Worm (Caenorhabditis elegans): ENCODE measurements around the gene T15B12.1.

Gene T15B12.1

ce11 chrIII:5274715-5275355 is 13.1 kb upstream of the T15B12.1 start, which contains the start of the genes daf-41 and toc-1 (continued):
- TF ChIP-seq ceh-8 (GFP tag; optimal IDR thresholded peaks at IDR 0.05) (peak; percentile 16), alr-1 (tag; optimal IDR thresholded peaks at IDR 0.05; ENCODE audit: borderline replicate concordance) (no peak)

ce11 chrIII:5277740-5278139 is 10.2 kb upstream of the T15B12.1 start, which contains the start of gene clk-1:
TSS of gene clk-1 (plus strand) at chrIII:5277894.
- TF ChIP-seq nhr-84 (tag; optimal IDR thresholded peaks at IDR 0.05) (no peak), sup-37 (GFP tag; optimal IDR thresholded peaks at IDR 0.05) (no peak), grh-1 (GFP tag; IDR thresholded peaks at IDR 0.05) (no peak), mdl-1 (tag; optimal IDR thresholded peaks at IDR 0.05) (no peak), lin-15B (tag; optimal IDR thresholded peaks at IDR 0.05) (no peak), skn-1 (tag; optimal IDR thresholded peaks at IDR 0.05) (no peak), unc-30 (tag; optimal IDR thresholded peaks at IDR 0.05) (no peak), vab-15 (tag; optimal IDR thresholded peaks at IDR 0.05) (no peak), nhr-28 (tag; optimal IDR thresholded peaks at IDR 0.05) (no peak), jun-1 (tag; optimal IDR thresholded peaks at IDR 0.05) (no peak), lin-35 (GFP tag; optimal IDR thresholded peaks at IDR 0.05) (no peak)

- TF ChIP-seq efl-1 (optimal IDR thresholded peaks at IDR 0.05), result peak; percentile 38 to 61
- peak in 1 of 2 experiments; percentile 92 for TF ChIP-seq efl-1 (GFP tag; optimal IDR thresholded peaks at IDR 0.05 in 1 of 2)
- TF ChIP-seq nhr-71 (tag; optimal IDR thresholded peaks at IDR 0.05), result peak; percentile 32
- TF ChIP-seq mep-1 (tag; optimal IDR thresholded peaks at IDR 0.05), result peak; percentile 16
- TF ChIP-seq ces-1 (GFP tag; optimal IDR thresholded peaks at IDR 0.05), result no peak
- TF ChIP-seq nhr-47 (tag; optimal IDR thresholded peaks at IDR 0.05), result no peak
- no peak for TF ChIP-seq ets-5 (GFP tag; IDR thresholded peaks at IDR 0.05)
- TF ChIP-seq nhr-19 (GFP tag; conservative IDR thresholded peaks at IDR 0.05), result peak; percentile 59
- TF ChIP-seq aly-2 (tag; optimal IDR thresholded peaks at IDR 0.05), result no peak
- no peak for TF ChIP-seq ztf-4 (tag; optimal IDR thresholded peaks at IDR 0.05)
- TF ChIP-seq skn-1 (tag; optimal IDR thresholded peaks at IDR 0.05), result no peak
- TF ChIP-seq lin-14 (GFP tag; optimal IDR thresholded peaks at IDR 0.05), result peak; percentile 77
- TF ChIP-seq lin-35 (GFP tag; optimal IDR thresholded peaks at IDR 0.05), result peak in 1 of 2 experiments; percentile 26
- TF ChIP-seq tbx-2 (tag; optimal IDR thresholded peaks at IDR 0.05), result peak; percentile 5
- peak in 1 of 3 experiments; percentile 20 for TF ChIP-seq dpl-1 (GFP tag; optimal IDR thresholded peaks at IDR 0.05)
- peak; percentile 0 for TF ChIP-seq swsn-7 (tag; optimal IDR thresholded peaks at IDR 0.05)
- TF ChIP-seq snu-23 (GFP tag; optimal IDR thresholded peaks at IDR 0.05), result peak; percentile 31
- peak in 1 of 3 experiments; percentile 35 for TF ChIP-seq ceh-82 (tag; optimal IDR thresholded peaks at IDR 0.05)
- TF ChIP-seq lsy-2 (tag; optimal IDR thresholded peaks at IDR 0.05), result peak in 1 of 2 experiments; percentile 35
Measured at ce11 chrIII:5280228-5280627, 7.7 kb upstream of the T15B12.1 start.

ce11 chrIII:5285484-5285883 is 2.5 kb upstream of the T15B12.1 start:
- TF ChIP-seq skn-1 (tag; optimal IDR thresholded peaks at IDR 0.05) (no peak), pax-3 (tag; optimal IDR thresholded peaks at IDR 0.05) (no peak), sox-4 (tag; optimal IDR thresholded peaks at IDR 0.05) (no peak), mep-1 (tag; optimal IDR thresholded peaks at IDR 0.05) (no peak), aha-1 (tag; optimal IDR thresholded peaks at IDR 0.05) (no peak), ceh-90 (tag; optimal IDR thresholded peaks at IDR 0.05) (no peak), ztf-11 (tag; optimal IDR thresholded peaks at IDR 0.05) (no peak), lin-39 (tag; optimal IDR thresholded peaks at IDR 0.05) (no peak), alr-1 (tag; optimal IDR thresholded peaks at IDR 0.05; ENCODE audit: borderline replicate concordance) (no peak), efl-3 (GFP tag; optimal IDR thresholded peaks at IDR 0.05) (no peak), ceh-88 (GFP tag; IDR thresholded peaks at IDR 0.05) (no peak)
